Worm (Caenorhabditis elegans): ENCODE data around the gene srh-241.

Gene srh-241

DNA sequence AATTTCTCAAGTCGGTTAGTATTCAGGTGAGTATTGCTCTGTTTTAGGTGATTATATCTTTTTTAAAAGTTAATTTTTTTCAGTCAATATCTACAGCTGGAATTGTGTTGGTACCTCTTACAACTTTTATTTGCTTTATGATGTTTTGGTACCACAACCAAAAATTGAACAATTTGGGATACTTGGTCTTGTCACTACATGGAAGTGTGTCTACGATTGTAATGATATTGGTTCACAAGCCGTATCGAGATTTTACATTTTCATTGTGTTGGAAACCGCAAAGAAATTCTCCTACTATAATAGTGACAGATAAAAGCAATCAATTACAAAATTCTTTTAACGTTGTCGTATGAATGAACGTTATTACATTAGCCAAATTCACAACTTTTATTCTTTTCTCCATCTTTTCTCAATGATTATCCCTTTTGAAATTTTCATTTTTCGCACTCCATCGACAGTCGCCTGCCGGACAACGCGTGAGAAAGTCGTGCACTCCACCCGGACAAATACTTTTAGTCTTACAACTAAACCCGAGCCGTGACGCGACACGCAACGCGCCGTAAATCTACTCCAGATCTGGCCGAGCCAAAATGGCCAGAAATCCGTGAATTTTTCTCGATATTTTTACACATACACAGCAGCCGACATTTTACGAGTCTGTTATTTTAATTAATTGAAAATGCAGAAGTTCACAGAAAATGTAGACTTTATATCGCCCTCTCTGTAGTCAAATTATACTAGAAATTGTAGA lies 2.5 kb upstream of the srh-241 start:
- TF ChIP-seq pqm-1 (tag; optimal IDR thresholded peaks at IDR 0.05) (no peak), ceh-31 (tag; optimal IDR thresholded peaks at IDR 0.05) (no peak), lin-11 (tag; optimal IDR thresholded peaks at IDR 0.05) (no peak), hlh-15 (tag; optimal IDR thresholded peaks at IDR 0.05) (no peak), C08G9.2 (tag; optimal IDR thresholded peaks at IDR 0.05) (no peak), npax-4 (tag; optimal IDR thresholded peaks at IDR 0.05) (no peak), sox-2 (GFP tag; IDR thresholded peaks at IDR 0.05) (no peak), pha-2 (tag; optimal IDR thresholded peaks at IDR 0.05) (no peak), unc-86 (tag; optimal IDR thresholded peaks at IDR 0.05) (no peak), fkh-6 (tag; optimal IDR thresholded peaks at IDR 0.05) (no peak), tbx-2 (tag; optimal IDR thresholded peaks at IDR 0.05) (no peak), gmeb-2 (tag; optimal IDR thresholded peaks at IDR 0.05) (no peak), ceh-9 (tag; optimal IDR thresholded peaks at IDR 0.05) (no peak)

DNA sequence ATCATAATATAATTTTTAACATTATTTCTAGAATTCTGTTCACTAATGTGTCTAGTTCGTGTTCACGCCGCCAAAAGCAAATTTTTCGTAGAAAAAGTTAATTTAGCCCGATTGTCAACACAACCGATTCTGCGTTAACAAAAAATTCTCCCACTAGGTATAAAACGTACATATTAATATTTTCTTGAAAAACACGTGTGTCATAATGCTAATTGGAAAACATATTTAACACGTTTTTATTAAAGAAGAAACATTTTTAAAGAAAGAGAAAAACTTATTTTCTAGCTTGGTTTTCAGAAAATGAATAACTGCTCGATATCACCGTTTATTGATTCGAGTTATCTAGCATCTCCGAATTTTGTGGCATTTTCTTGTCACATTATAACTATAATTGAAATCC lies 724 bp upstream of the srh-241 start, which contains the start of gene srh-243:
srh-243 (plus strand) TSS at position 301 of the 400 bp plus-strand sequence.
- no peak for TF ChIP-seq unc-86 (tag; optimal IDR thresholded peaks at IDR 0.05)
- no peak for TF ChIP-seq unc-55 (GFP tag; optimal IDR thresholded peaks at IDR 0.05)
- no peak for TF ChIP-seq sox-2 (GFP tag; IDR thresholded peaks at IDR 0.05)
- TF ChIP-seq nhr-232 (tag; optimal IDR thresholded peaks at IDR 0.05) = no peak
- no peak for TF ChIP-seq eyg-1 (tag; optimal IDR thresholded peaks at IDR 0.05)
- no peak for TF ChIP-seq tbx-2 (tag; optimal IDR thresholded peaks at IDR 0.05)
- no peak for TF ChIP-seq T23F11.4 (GFP tag; optimal IDR thresholded peaks at IDR 0.05)
- no peak for TF ChIP-seq gmeb-2 (tag; optimal IDR thresholded peaks at IDR 0.05)

DNA sequence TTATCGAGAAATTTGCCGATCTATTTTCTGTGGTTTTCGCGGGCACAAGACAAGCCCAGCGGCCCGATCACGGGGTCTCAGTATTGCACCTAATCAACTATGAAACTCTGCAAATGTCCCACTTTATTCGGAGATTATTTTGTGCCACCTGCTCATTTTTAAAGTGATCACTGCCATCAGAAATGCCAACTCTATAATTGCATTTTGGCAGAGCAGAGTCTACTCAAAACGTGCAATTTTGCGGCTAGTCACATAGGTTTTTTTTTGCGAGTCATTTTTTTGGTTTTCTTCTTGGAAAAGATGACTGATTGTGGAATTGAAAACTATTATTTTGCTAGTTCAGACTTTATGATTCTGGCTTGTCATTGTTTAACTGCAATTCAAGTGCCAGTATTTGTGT lies 4.5 kb downstream of the srh-241 start, which contains the start of gene srh-240:
srh-240 (plus strand) TSS at position 301 of the 400 bp plus-strand sequence.
- TF ChIP-seq eyg-1 (tag; optimal IDR thresholded peaks at IDR 0.05) (no peak), pat-9 (tag; optimal IDR thresholded peaks at IDR 0.05) (no peak), fkh-6 (tag; optimal IDR thresholded peaks at IDR 0.05) (no peak), ceh-34 (tag; optimal IDR thresholded peaks at IDR 0.05) (no peak), K09A11.1 (tag; optimal IDR thresholded peaks at IDR 0.05; ENCODE audit: insufficient read depth) (no peak), Y22D7AL.16 (tag; optimal IDR thresholded peaks at IDR 0.05) (no peak), unc-3 (GFP tag; conservative IDR thresholded peaks at IDR 0.05) (no peak), unc-3 (tag; optimal IDR thresholded peaks at IDR 0.05) (no peak), T23F11.4 (GFP tag; optimal IDR thresholded peaks at IDR 0.05) (no peak), unc-55 (GFP tag; optimal IDR thresholded peaks at IDR 0.05) (no peak), dve-1 (tag; optimal IDR thresholded peaks at IDR 0.05) (no peak), unc-86 (tag; optimal IDR thresholded peaks at IDR 0.05) (no peak), hlh-30 (tag; optimal IDR thresholded peaks at IDR 0.05; ENCODE audit: insufficient read depth) (no peak), hlh-13 (GFP tag; optimal IDR thresholded peaks at IDR 0.05) (no peak), ceh-31 (tag; optimal IDR thresholded peaks at IDR 0.05) (no peak), ceh-6 (GFP tag; optimal IDR thresholded peaks at IDR 0.05) (no peak), elt-4 (tag; optimal IDR thresholded peaks at IDR 0.05) (no peak), ama-1 (optimal IDR thresholded peaks at IDR 0.05) (no peak), madf-2 (tag; optimal IDR thresholded peaks at IDR 0.05) (no peak), pag-3 (tag; optimal IDR thresholded peaks at IDR 0.05; ENCODE audit: borderline replicate concordance) (no peak)

DNA sequence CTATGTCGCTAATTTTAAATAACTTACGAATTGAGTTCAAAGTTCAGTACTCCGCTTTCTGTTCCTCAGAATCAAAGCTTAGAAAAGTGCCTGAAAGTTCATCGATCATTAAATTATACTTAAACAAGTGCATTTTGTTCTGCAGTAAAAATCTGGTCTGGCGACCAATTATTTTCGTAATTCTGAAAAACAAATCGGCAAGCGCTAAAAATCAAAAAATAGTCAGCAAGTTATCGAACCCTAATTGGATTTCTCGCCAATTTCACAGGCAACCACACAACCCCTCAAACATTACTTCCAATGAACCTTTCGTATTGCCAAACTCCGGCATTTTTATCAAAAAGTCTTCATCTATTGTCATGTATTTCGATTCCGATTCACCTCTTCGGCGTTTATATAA lies 6.4 kb downstream of the srh-241 start, which contains the start of gene srh-272:
srh-272 (plus strand) TSS at position 301 of the 400 bp plus-strand sequence.
- TF ChIP-seq nfya-1 (tag; optimal IDR thresholded peaks at IDR 0.05) (no peak), unc-42 (tag; optimal IDR thresholded peaks at IDR 0.05) (no peak), fkh-10 (GFP tag; optimal IDR thresholded peaks at IDR 0.05) (no peak), T23F11.4 (GFP tag; optimal IDR thresholded peaks at IDR 0.05) (no peak), lin-11 (tag; optimal IDR thresholded peaks at IDR 0.05) (no peak), tbx-7 (tag; optimal IDR thresholded peaks at IDR 0.05) (no peak), gmeb-2 (tag; optimal IDR thresholded peaks at IDR 0.05) (no peak)

Measured in whole organism, late embryonic.